Fruit fly (Drosophila melanogaster) whole organism, embryonic: Measurements from ENCODE around the gene HIP-R.

ENCODE experiments used
- B-H2 ChIP-seq: fragments of 200-800 bp; sonication (Bioruptor generic); optimal IDR thresholded peaks from 2 replicates; lab custom pipeline; 2018; ENCODE audit warnings: missing biosample characterization, mild to moderate bottlenecking, missing genetic modification characterization
- CG11093 ChIP-seq: fragments of 200-800 bp; sonication (Bioruptor generic); IDR thresholded peaks from 3 replicates; pipeline ENCODE4 v1.3.6; 2022; ENCODE audit warnings: missing biosample characterization, missing genetic modification characterization
- CG11247 ChIP-seq: fragments of 200-800 bp; sonication (Bioruptor generic); IDR thresholded peaks from 2 replicates; pipeline ENCODE4 v1.3.6; 2022; ENCODE audit warnings: missing biosample characterization, missing genetic modification characterization
- CG11504 ChIP-seq: fragments of 200-800 bp; sonication (Bioruptor generic); optimal IDR thresholded peaks from 3 replicates; lab custom pipeline; 2019; ENCODE audit warnings: missing biosample characterization, mild to moderate bottlenecking, missing genetic modification characterization, moderate library complexity
- CG13775 ChIP-seq: fragments of 200-800 bp; sonication (Bioruptor generic); optimal IDR thresholded peaks from 3 replicates; lab custom pipeline; 2017; ENCODE audit warnings: missing biosample characterization, mild to moderate bottlenecking, missing genetic modification characterization
- CG14014 ChIP-seq: fragments of 200-800 bp; sonication (Bioruptor generic); IDR thresholded peaks from 2 replicates; pipeline ENCODE4 v1.3.6; 2022; ENCODE audit warnings: missing biosample characterization, missing genetic modification characterization
- CG14050 ChIP-seq: fragments of 200-800 bp; sonication (Bioruptor generic); IDR thresholded peaks from 3 replicates; pipeline ENCODE4 v1.3.6; 2022; ENCODE audit warnings: missing biosample characterization, missing genetic modification characterization
- CG14860 ChIP-seq: fragments of 200-800 bp; sonication (Bioruptor generic); IDR thresholded peaks from 3 replicates; pipeline ENCODE4 v1.3.6; 2022; ENCODE audit warnings: missing biosample characterization, missing genetic modification characterization; ENCODE audit not compliant: partially characterized antibody
- CG15479 ChIP-seq: fragments of 200-800 bp; sonication (Bioruptor generic); optimal IDR thresholded peaks from 3 replicates; lab custom pipeline; 2019; ENCODE audit warnings: missing biosample characterization, mild to moderate bottlenecking, missing genetic modification characterization, moderate library complexity
- CG30431 ChIP-seq: fragments of 200-800 bp; sonication (Bioruptor generic); optimal IDR thresholded peaks from 2 replicates; lab custom pipeline; 2017; ENCODE audit warnings: missing biosample characterization, missing genetic modification characterization
- CG31224 ChIP-seq: fragments of 200-800 bp; sonication (Bioruptor generic); IDR thresholded peaks from 2 replicates; pipeline ENCODE4 v1.3.6; 2022; ENCODE audit warnings: missing biosample characterization, missing genetic modification characterization
- CG31388 ChIP-seq: fragments of 200-800 bp; sonication (Bioruptor generic); optimal IDR thresholded peaks from 2 replicates; lab custom pipeline; 2016; ENCODE audit warnings: missing biosample characterization, missing genetic modification characterization
- CG3726 ChIP-seq: fragments of 200-800 bp; sonication (Bioruptor generic); IDR thresholded peaks from 3 replicates; pipeline ENCODE4, ENCODE4 v1.3.6; 2022; ENCODE audit warnings: missing biosample characterization, missing genetic modification characterization
- CG6654 ChIP-seq: fragments of 200-800 bp; sonication (Bioruptor generic); optimal IDR thresholded peaks from 2 replicates; lab custom pipeline; 2017; ENCODE audit warnings: missing biosample characterization, mild to moderate bottlenecking, missing genetic modification characterization
- CG6791 ChIP-seq: fragments of 200-800 bp; sonication (Bioruptor generic); IDR thresholded peaks from 3 replicates; pipeline ENCODE4 v1.3.6; 2022; ENCODE audit warnings: missing biosample characterization, missing genetic modification characterization; ENCODE audit not compliant: partially characterized antibody
- CG7839 ChIP-seq: fragments of 200-800 bp; sonication (Bioruptor generic); optimal IDR thresholded peaks from 3 replicates; lab custom pipeline; 2018; ENCODE audit warnings: missing biosample characterization, mild to moderate bottlenecking, missing genetic modification characterization, moderate library complexity
- CG9817 ChIP-seq: fragments of 200-800 bp; sonication (Bioruptor generic); optimal IDR thresholded peaks from 2 replicates; lab custom pipeline; 2018; ENCODE audit warnings: missing biosample characterization, mild to moderate bottlenecking, missing genetic modification characterization, moderate library complexity
- CG9876 ChIP-seq: fragments of 200-800 bp; sonication (Bioruptor generic); optimal IDR thresholded peaks from 2 replicates; lab custom pipeline; 2016; ENCODE audit warnings: missing biosample characterization, missing genetic modification characterization
- Camta ChIP-seq: fragments of 200-800 bp; sonication (Bioruptor generic); optimal IDR thresholded peaks from 2 replicates; lab custom pipeline; 2016; ENCODE audit warnings: missing biosample characterization, missing genetic modification characterization
- Gsc ChIP-seq: fragments of 200-800 bp; sonication (Bioruptor generic); IDR thresholded peaks from 2 replicates; pipeline ENCODE4 v1.3.6; 2022; ENCODE audit warnings: missing biosample characterization, missing genetic modification characterization
- Lhr ChIP-seq: fragments of 200-800 bp; sonication (Bioruptor generic); optimal IDR thresholded peaks from 3 replicates; lab custom pipeline; 2017; ENCODE audit warnings: mild to moderate bottlenecking, missing biosample characterization, missing genetic modification reagents, missing genetic modification characterization
- Lim3 ChIP-seq: fragments of 200-800 bp; sonication (Bioruptor generic); IDR thresholded peaks from 2 replicates; pipeline ENCODE4 v1.3.6; 2022; ENCODE audit warnings: missing biosample characterization, missing genetic modification characterization
- Mad ChIP-seq: fragments of 200-800 bp; sonication (Bioruptor generic); optimal IDR thresholded peaks from 2 replicates; lab custom pipeline; 2016; ENCODE audit warnings: missing biosample characterization, missing genetic modification characterization
- Med ChIP-seq: fragments of 200-800 bp; sonication (Bioruptor generic); peaks from one replicate; lab custom pipeline; 2016; ENCODE audit warnings: missing biosample characterization, missing genetic modification characterization, mild to moderate bottlenecking, inconsistent platforms, moderate library complexity
- Myb ChIP-seq: fragments of 200-800 bp; sonication (Bioruptor generic); optimal IDR thresholded peaks from 2 replicates; lab custom pipeline; 2016; ENCODE audit warnings: missing biosample characterization, missing genetic modification characterization
- Nf-YB ChIP-seq: fragments of 200-800 bp; sonication (Bioruptor generic); optimal IDR thresholded peaks from 3 replicates; lab custom pipeline; 2019; ENCODE audit warnings: missing biosample characterization, mild to moderate bottlenecking, missing genetic modification characterization, moderate library complexity
- ab ChIP-seq: fragments of 200-800 bp; sonication (Bioruptor generic); optimal IDR thresholded peaks from 2 replicates; lab custom pipeline; 2016; ENCODE audit warnings: missing biosample characterization, missing genetic modification characterization
- ash1 ChIP-seq: fragments of 200-800 bp; sonication (Bioruptor generic); optimal IDR thresholded peaks from 2 replicates; lab custom pipeline; 2018; ENCODE audit warnings: missing biosample characterization, mild to moderate bottlenecking, missing genetic modification characterization
- az2 ChIP-seq: fragments of 200-800 bp; sonication (Bioruptor generic); optimal IDR thresholded peaks from 3 replicates; lab custom pipeline; 2016; ENCODE audit warnings: missing biosample characterization, missing genetic modification characterization
- bab2 ChIP-seq: fragments of 200-800 bp; sonication (Bioruptor generic); optimal IDR thresholded peaks from 2 replicates; lab custom pipeline; 2016; ENCODE audit warnings: missing biosample characterization, missing genetic modification characterization
- cwo ChIP-seq: fragments of 200-800 bp; sonication (Bioruptor generic); optimal IDR thresholded peaks from 3 replicates; lab custom pipeline; 2017; ENCODE audit warnings: missing biosample characterization, missing genetic modification characterization, mild to moderate bottlenecking, moderate library complexity, missing genetic modification reagents
- dati ChIP-seq: fragments of 200-800 bp; sonication (Bioruptor generic); IDR thresholded peaks from 2 replicates; pipeline ENCODE4 v1.3.6; 2022; ENCODE audit warnings: missing biosample characterization, missing genetic modification characterization
- ems ChIP-seq: fragments of 200-800 bp; sonication (Bioruptor generic); optimal IDR thresholded peaks from 3 replicates; lab custom pipeline; 2016; ENCODE audit warnings: missing biosample characterization, missing genetic modification characterization
- esg ChIP-seq: fragments of 200-800 bp; sonication (Bioruptor generic); conservative IDR thresholded peaks from 2 replicates; pipeline ENCODE4 v1.3.6; 2022; ENCODE audit warnings: missing biosample characterization, missing genetic modification characterization
- ewg ChIP-seq: fragments of 200-800 bp; sonication (Bioruptor generic); optimal IDR thresholded peaks from 3 replicates; lab custom pipeline; 2017; ENCODE audit warnings: mild to moderate bottlenecking, missing biosample characterization, missing genetic modification reagents, missing genetic modification characterization
- gcm ChIP-seq: fragments of 200-800 bp; sonication (Bioruptor generic); optimal IDR thresholded peaks from 2 replicates; lab custom pipeline; 2019; ENCODE audit warnings: missing biosample characterization, mild to moderate bottlenecking, missing genetic modification characterization, moderate library complexity
- gfzf ChIP-seq: fragments of 200-800 bp; sonication (Bioruptor generic); optimal IDR thresholded peaks from 2 replicates; lab custom pipeline; 2016; ENCODE audit warnings: missing biosample characterization, mild to moderate bottlenecking, missing genetic modification characterization, moderate library complexity
- grn ChIP-seq: fragments of 200-800 bp; sonication (Bioruptor generic); optimal IDR thresholded peaks from 3 replicates; lab custom pipeline; 2017; ENCODE audit warnings: missing biosample characterization, missing genetic modification characterization
- ind ChIP-seq: fragments of 200-800 bp; sonication (Bioruptor generic); optimal IDR thresholded peaks from 3 replicates; lab custom pipeline; 2016; ENCODE audit warnings: missing biosample characterization, missing genetic modification characterization
- mam ChIP-seq: fragments of 200-800 bp; sonication (Bioruptor generic); optimal IDR thresholded peaks from 3 replicates; lab custom pipeline; 2016; ENCODE audit warnings: missing biosample characterization, missing genetic modification characterization
- prd ChIP-seq, 3 experiments: fragments of >200 bp in 2 of 3; fragments of 200-800 bp in 1 of 3; sonication (Bioruptor generic) in 1 of 3; optimal IDR thresholded peaks in 2 of 3; IDR thresholded peaks in 1 of 3; 2 replicates in 2 of 3; 3 replicates in 1 of 3; pipeline versions ENCODE4 v1.3.6 to Lab custom; 2017 to 2022; ENCODE audit warnings: missing biosample characterization in 1 of 3, missing genetic modification characterization in 1 of 3
- pzg ChIP-seq: fragments of 200-800 bp; sonication (Bioruptor generic); optimal IDR thresholded peaks from 3 replicates; lab custom pipeline; 2018; ENCODE audit warnings: missing biosample characterization, mild to moderate bottlenecking, missing genetic modification characterization, moderate library complexity
- repo ChIP-seq: fragments of 200-800 bp; sonication (Bioruptor generic); optimal IDR thresholded peaks from 2 replicates; lab custom pipeline; 2016; ENCODE audit warnings: missing biosample characterization, missing genetic modification characterization
- sob ChIP-seq: fragments of 200-800 bp; sonication (Bioruptor generic); IDR thresholded peaks from 2 replicates; pipeline ENCODE4 v1.3.6; 2022; ENCODE audit warnings: missing biosample characterization, missing genetic modification characterization
- sqz ChIP-seq: fragments of 200-800 bp; sonication (Bioruptor generic); optimal IDR thresholded peaks from 3 replicates; lab custom pipeline; 2018; ENCODE audit warnings: missing biosample characterization, mild to moderate bottlenecking, missing genetic modification characterization
- stwl ChIP-seq: fragments of 200-800 bp; sonication (Bioruptor generic); optimal IDR thresholded peaks from 3 replicates; lab custom pipeline; 2018; ENCODE audit warnings: missing biosample characterization, mild to moderate bottlenecking, missing genetic modification characterization, moderate library complexity
- tll ChIP-seq, 2 experiments: fragments of 200-800 bp in 1 of 2; fragments of >200 bp in 1 of 2; sonication (Bioruptor generic) in 1 of 2; optimal IDR thresholded peaks; 2 replicates each; lab custom pipeline; 2017 to 2019; ENCODE audit warnings: missing biosample characterization in 2 of 2, missing genetic modification characterization in 2 of 2, mild to moderate bottlenecking in 1 of 2, moderate library complexity in 1 of 2
- tup ChIP-seq: fragments of 200-800 bp; sonication (Bioruptor generic); optimal IDR thresholded peaks from 2 replicates; lab custom pipeline; 2016; ENCODE audit warnings: missing biosample characterization, mild to moderate bottlenecking, missing genetic modification characterization, moderate library complexity
- usp ChIP-seq: fragments of >200 bp; optimal IDR thresholded peaks from 2 replicates; lab custom pipeline; 2017; ENCODE audit warnings: missing biosample characterization, missing genetic modification characterization

HIP-R gene

DNA sequence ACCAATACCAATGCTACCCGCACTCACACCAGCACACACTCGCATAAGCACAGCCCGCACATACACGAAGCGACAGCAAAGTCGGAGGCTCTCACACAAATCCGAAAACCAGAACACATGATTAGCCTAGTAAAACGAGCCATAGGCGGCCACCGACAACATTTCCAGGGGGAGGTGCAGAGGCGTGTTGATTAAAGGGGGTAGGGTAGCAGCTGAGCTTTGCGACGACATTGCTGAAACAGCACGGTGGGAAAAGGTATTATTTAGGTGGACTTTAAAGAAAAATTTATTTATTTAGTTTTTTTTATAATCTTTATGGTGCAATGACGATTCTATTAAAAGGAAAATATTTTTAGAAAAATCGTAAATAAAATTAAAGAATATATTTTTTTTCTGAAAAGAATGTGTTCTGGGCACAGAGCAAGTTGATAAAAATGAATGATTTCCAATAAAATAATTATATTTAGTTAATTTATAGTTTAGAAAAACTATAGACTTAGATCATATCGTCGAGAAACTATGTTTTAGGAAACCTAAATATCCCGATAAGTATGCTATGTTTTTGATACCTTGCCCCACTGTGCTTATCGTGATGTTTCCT is 45.8 kb upstream of the HIP-R start (continued):
- TF ChIP-seq ash1 (GFP tag; lab: Kevin White, UChicago): no peak
- TF ChIP-seq CG31388 (GFP tag; lab: Kevin White, UChicago): peak; percentile 51
- peak; percentile 77 for TF ChIP-seq az2
- peak; percentile 91 for TF ChIP-seq CG13775 (GFP tag; lab: Kevin White, UChicago)
- peak; percentile 82 for TF ChIP-seq esg (GFP tag; lab: Robert Waterston, UW)
- TF ChIP-seq usp: no peak
- TF ChIP-seq dati: no peak
- no peak for TF ChIP-seq pzg
- no peak for TF ChIP-seq prd (optimal IDR thresholded peaks at IDR 0.05; lab: Kevin White, UChicago)
- TF ChIP-seq prd (GFP tag; IDR thresholded peaks at IDR 0.05; lab: Robert Waterston, UW): peak; percentile 85
- peak; percentile 62 for TF ChIP-seq CG9817 (tag; lab: Kevin White, UChicago)
- TF ChIP-seq CG14860 (GFP tag; lab: Robert Waterston, UW): no peak
- TF ChIP-seq CG11093 (GFP tag; lab: Robert Waterston, UW): peak; percentile 66; the same call in 2 of the 3 replicates
- no peak for TF ChIP-seq tll (GFP tag; optimal IDR thresholded peaks at IDR 0.05; lab: Kevin White, UChicago)
- TF ChIP-seq Lim3 (GFP tag; lab: Robert Waterston, UW): 0 out of 2 replicates have a peak, but pooled peaks have one; percentile 23
- no peak for TF ChIP-seq bab2 (GFP tag; lab: Kevin White, UChicago)
- peak; percentile 45; the same call in 1 of the 2 replicates for TF ChIP-seq sob
- TF ChIP-seq ewg (GFP tag; lab: Kevin White, UChicago): peak; percentile 69
- TF ChIP-seq CG6654 (GFP tag; lab: Kevin White, UChicago): peak; percentile 72
- no peak for TF ChIP-seq Myb (GFP tag; lab: Kevin White, UChicago)
- TF ChIP-seq CG9876: no peak
- TF ChIP-seq gcm (GFP tag; lab: Kevin White, UChicago): peak; percentile 77
- peak; percentile 26; the same call in 1 of the 2 replicates for TF ChIP-seq CG11247 (GFP tag; lab: Robert Waterston, UW)
- TF ChIP-seq CG3726 (GFP tag; lab: Robert Waterston, UW): peak; percentile 87; the same call in 2 of the 3 replicates
- TF ChIP-seq sqz: peak; percentile 72
- no peak for TF ChIP-seq tup (GFP tag; lab: Kevin White, UChicago)
- TF ChIP-seq CG15479 (GFP tag; lab: Kevin White, UChicago): no peak
- no peak for TF ChIP-seq Med
- no peak for TF ChIP-seq ems
- no peak for TF ChIP-seq mam (GFP tag; lab: Kevin White, UChicago)
- TF ChIP-seq grn (GFP tag; lab: Kevin White, UChicago): no peak
- TF ChIP-seq repo: no peak
- peak; percentile 50; the same call in 1 of the 3 replicates for TF ChIP-seq CG6791
- peak; percentile 11 for TF ChIP-seq Mad
- no peak for TF ChIP-seq ab (GFP tag; lab: Kevin White, UChicago)
- TF ChIP-seq Lhr (GFP tag; lab: Kevin White, UChicago): peak; percentile 22
- peak; percentile 4 for TF ChIP-seq B-H2 (GFP tag; lab: Kevin White, UChicago)
- no peak for TF ChIP-seq gfzf (GFP tag; lab: Kevin White, UChicago)
- TF ChIP-seq cwo (GFP tag; lab: Kevin White, UChicago): peak; percentile 84
- peak; percentile 50; the same call in 1 of the 3 replicates for TF ChIP-seq CG14050 (GFP tag; lab: Robert Waterston, UW)
- TF ChIP-seq CG7839 (tag; lab: Kevin White, UChicago): peak; percentile 92
- peak; percentile 92 for TF ChIP-seq CG11504 (tag; lab: Kevin White, UChicago)
- TF ChIP-seq Nf-YB: peak; percentile 78
- TF ChIP-seq Gsc (GFP tag; lab: Robert Waterston, UW): peak; percentile 61
- TF ChIP-seq Camta: no peak
- TF ChIP-seq CG30431 (GFP tag; lab: Kevin White, UChicago): peak; percentile 68
- TF ChIP-seq CG14014 (GFP tag; lab: Robert Waterston, UW): peak; percentile 60
- TF ChIP-seq ind (GFP tag; lab: Kevin White, UChicago): peak; percentile 77
- TF ChIP-seq stwl: no peak
- no peak; the same call in 1 of the 2 replicates for TF ChIP-seq CG31224 (GFP tag; lab: Robert Waterston, UW)
